Worm (Caenorhabditis elegans): ENCODE results near the gene vps-54.

ce11 chrV:10597234-10597633, 21.0 kb upstream of the vps-54 start, which contains the start of gene T21C9.13:
- no peak for TF ChIP-seq ref-1 (GFP tag; conservative IDR thresholded peaks at IDR 0.05)
- TF ChIP-seq med-1 (GFP tag; optimal IDR thresholded peaks at IDR 0.05; ENCODE audit: insufficient read depth): no peak
- no peak for TF ChIP-seq klf-2 (GFP tag; conservative IDR thresholded peaks at IDR 0.05)

Data from whole organism, midembryonic.